Worm (Caenorhabditis elegans): ENCODE data around the gene nhr-93.

DNA sequence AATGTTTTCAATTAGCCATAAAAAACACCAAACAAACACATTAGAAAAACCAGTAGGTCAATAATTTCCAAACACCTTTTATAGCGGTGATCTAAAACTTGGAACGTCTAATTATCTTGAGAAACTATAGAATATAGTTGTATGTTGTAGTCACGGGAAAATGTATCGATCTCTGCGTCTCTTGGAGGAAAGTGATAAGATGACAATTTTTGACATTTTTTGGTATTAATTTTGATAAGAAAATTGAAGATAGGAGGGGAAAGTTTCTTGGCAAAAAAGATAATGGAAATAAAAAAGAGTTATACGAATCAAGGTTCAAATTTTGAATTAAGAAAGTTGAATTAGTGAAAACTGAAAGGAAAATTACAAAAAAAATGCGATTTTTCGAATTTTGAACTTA is 32.5 kb downstream of the nhr-93 start:
- no peak for TF ChIP-seq dox-1 (GFP tag; IDR thresholded peaks at IDR 0.05)
- TF ChIP-seq cebp-2 (GFP tag; IDR thresholded peaks at IDR 0.05): no peak
- no peak for TF ChIP-seq nfyb-1 (GFP tag; IDR thresholded peaks at IDR 0.05)
- TF ChIP-seq bed-1 (GFP tag; IDR thresholded peaks at IDR 0.05): no peak
- no peak for TF ChIP-seq sea-2 (GFP tag; IDR thresholded peaks at IDR 0.05)
- TF ChIP-seq lsy-27 (tag; optimal IDR thresholded peaks at IDR 0.05; ENCODE audit: borderline replicate concordance, insufficient read depth): no peak
- no peak for TF ChIP-seq nfya-2 (GFP tag; IDR thresholded peaks at IDR 0.05)
- TF ChIP-seq nhr-90 (tag; optimal IDR thresholded peaks at IDR 0.05): no peak
- no peak for TF ChIP-seq snpc-4 (GFP tag; optimal IDR thresholded peaks at IDR 0.05)
- TF ChIP-seq snpc-4 (tag; optimal IDR thresholded peaks at IDR 0.05): no peak
- no peak for TF ChIP-seq him-1 (tag; optimal IDR thresholded peaks at IDR 0.05)
- no peak for TF ChIP-seq madf-10 (tag; optimal IDR thresholded peaks at IDR 0.05)
- peak; percentile 62 for TF ChIP-seq unc-62 (GFP tag; optimal IDR thresholded peaks at IDR 0.05)
- no peak for TF ChIP-seq snpc-3.4 (tag; optimal IDR thresholded peaks at IDR 0.05)
- no peak for TF ChIP-seq dpff-1 (tag; optimal IDR thresholded peaks at IDR 0.05)
